Fruit fly (Drosophila melanogaster): ENCODE results near the gene Sr-CIV.

- TF ChIP-seq usp (GFP tag; optimal IDR thresholded peaks at IDR 0.05) = no peak
- TF ChIP-seq Dll (optimal IDR thresholded peaks at IDR 0.05) = no peak
- TF ChIP-seq psq (optimal IDR thresholded peaks at IDR 0.05) = no peak
- TF ChIP-seq EcR (GFP tag; optimal IDR thresholded peaks at IDR 0.05) = no peak
These were observed 899 bp upstream of the Sr-CIV start, which contains the start of gene CG8852 for dm6 chr2L:3524729-3525181.
